Fruit fly (Drosophila melanogaster) whole organism, embryonic: ENCODE data around the gene Gclc.

Experiments
- ATbp ChIP-seq: fragments of 200-800 bp; sonication (Bioruptor generic); optimal IDR thresholded peaks from 2 replicates; lab custom pipeline; 2017; ENCODE audit warnings: missing biosample characterization, mild to moderate bottlenecking, missing genetic modification characterization, missing genetic modification reagents
- CG10274 ChIP-seq: fragments of 200-800 bp; sonication (Bioruptor generic); optimal IDR thresholded peaks from 3 replicates; lab custom pipeline; 2017; ENCODE audit warnings: missing biosample characterization, mild to moderate bottlenecking, missing genetic modification characterization
- CG11504 ChIP-seq: fragments of 200-800 bp; sonication (Bioruptor generic); optimal IDR thresholded peaks from 3 replicates; lab custom pipeline; 2019; ENCODE audit warnings: missing biosample characterization, mild to moderate bottlenecking, missing genetic modification characterization, moderate library complexity
- CG15073 ChIP-seq: fragments of 200-800 bp; sonication (Bioruptor generic); optimal IDR thresholded peaks from 2 replicates; lab custom pipeline; 2016; ENCODE audit warnings: missing biosample characterization, missing genetic modification characterization
- CG15696 ChIP-seq: fragments of 200-800 bp; sonication (Bioruptor generic); optimal IDR thresholded peaks from 2 replicates; lab custom pipeline; 2019; ENCODE audit warnings: missing biosample characterization, mild to moderate bottlenecking, missing genetic modification characterization, moderate library complexity
- CG1603 ChIP-seq: fragments of 200-800 bp; sonication (Bioruptor generic); optimal IDR thresholded peaks from 2 replicates; lab custom pipeline; 2019; ENCODE audit warnings: missing biosample characterization, mild to moderate bottlenecking, missing genetic modification characterization, moderate library complexity
- CG16815 ChIP-seq: fragments of 200-800 bp; sonication (Bioruptor generic); optimal IDR thresholded peaks from 3 replicates; lab custom pipeline; 2017; ENCODE audit warnings: missing biosample characterization, mild to moderate bottlenecking, missing genetic modification characterization
- CG17612 ChIP-seq: fragments of 200-800 bp; sonication (Bioruptor generic); IDR thresholded peaks from 2 replicates; pipeline ENCODE4 v1.3.6; 2022; ENCODE audit warnings: missing biosample characterization, missing genetic modification characterization
- CG17829 ChIP-seq: fragments of 200-800 bp; optimal IDR thresholded peaks from 2 replicates; lab custom pipeline; 2019; ENCODE audit warnings: missing biosample characterization, mild to moderate bottlenecking, missing genetic modification characterization, moderate library complexity
- CG18262 ChIP-seq: fragments of 200-800 bp; optimal IDR thresholded peaks from 3 replicates; lab custom pipeline; 2019; ENCODE audit warnings: missing biosample characterization, mild to moderate bottlenecking, missing genetic modification characterization, moderate library complexity
- CG2116 ChIP-seq: fragments of 200-800 bp; sonication (Bioruptor generic); optimal IDR thresholded peaks from 3 replicates; lab custom pipeline; 2018; ENCODE audit warnings: missing biosample characterization, mild to moderate bottlenecking, missing genetic modification characterization
- CG2678 ChIP-seq: fragments of 200-800 bp; sonication (Bioruptor generic); optimal IDR thresholded peaks from 3 replicates; lab custom pipeline; 2019; ENCODE audit warnings: missing biosample characterization, mild to moderate bottlenecking, missing genetic modification characterization, moderate library complexity
- CG2712 ChIP-seq: fragments of 200-800 bp; optimal IDR thresholded peaks from 3 replicates; lab custom pipeline; 2019; ENCODE audit warnings: missing biosample characterization, mild to moderate bottlenecking, missing genetic modification characterization, moderate library complexity
- CG33557 ChIP-seq: fragments of 200-800 bp; sonication (Bioruptor generic); optimal IDR thresholded peaks from 2 replicates; lab custom pipeline; 2019; ENCODE audit warnings: missing biosample characterization, mild to moderate bottlenecking, missing genetic modification characterization, moderate library complexity
- CG3407 ChIP-seq: fragments of 200-800 bp; sonication (Bioruptor generic); optimal IDR thresholded peaks from 2 replicates; lab custom pipeline; 2018; ENCODE audit warnings: missing biosample characterization, mild to moderate bottlenecking, missing genetic modification characterization
- CG4360 ChIP-seq: fragments of 200-800 bp; sonication (Bioruptor generic); IDR thresholded peaks from 2 replicates; pipeline ENCODE4 v1.3.6; 2022; ENCODE audit warnings: missing biosample characterization, missing genetic modification characterization
- CG4820 ChIP-seq: fragments of 200-800 bp; sonication (Bioruptor generic); optimal IDR thresholded peaks from 3 replicates; lab custom pipeline; 2016; ENCODE audit warnings: missing biosample characterization, missing genetic modification characterization
- CG6254 ChIP-seq: fragments of 200-800 bp; sonication (Bioruptor generic); optimal IDR thresholded peaks from 3 replicates; lab custom pipeline; 2017; ENCODE audit warnings: mild to moderate bottlenecking, missing biosample characterization, missing genetic modification reagents, missing genetic modification characterization
- CG8944 ChIP-seq: fragments of 200-800 bp; sonication (Bioruptor generic); optimal IDR thresholded peaks from 3 replicates; lab custom pipeline; 2016; ENCODE audit warnings: missing biosample characterization, missing genetic modification characterization
- CTCF ChIP-seq: fragments of 200-800 bp; sonication (Bioruptor generic); optimal IDR thresholded peaks from 2 replicates; lab custom pipeline; 2017; ENCODE audit warnings: missing biosample characterization, mild to moderate bottlenecking, missing genetic modification characterization, moderate library complexity
- CoRest ChIP-seq: fragments of 200-800 bp; sonication (Bioruptor generic); optimal IDR thresholded peaks from 3 replicates; lab custom pipeline; 2018; ENCODE audit warnings: missing biosample characterization, mild to moderate bottlenecking, missing genetic modification characterization, moderate library complexity
- D ChIP-seq, 2 experiments: fragments of 200-800 bp in 1 of 2; fragments of >200 bp in 1 of 2; sonication (Bioruptor generic) in 1 of 2; optimal IDR thresholded peaks; 2 replicates in 1 of 2; 3 replicates in 1 of 2; lab custom pipeline; 2017; ENCODE audit warnings: mild to moderate bottlenecking in 1 of 2, missing biosample characterization in 1 of 2, missing genetic modification characterization in 1 of 2, missing genetic modification reagents in 1 of 2
- D19A ChIP-seq: fragments of 200-800 bp; optimal IDR thresholded peaks from 3 replicates; lab custom pipeline; 2019; ENCODE audit warnings: missing biosample characterization, mild to moderate bottlenecking, missing genetic modification characterization, moderate library complexity
- Drgx ChIP-seq: fragments of 200-800 bp; sonication (Bioruptor generic); IDR thresholded peaks from 2 replicates; pipeline ENCODE4 v1.3.6; 2022; ENCODE audit warnings: missing biosample characterization, missing genetic modification characterization
- Hey ChIP-seq: fragments of 200-800 bp; sonication (Bioruptor generic); optimal IDR thresholded peaks from 3 replicates; lab custom pipeline; 2018; ENCODE audit warnings: missing biosample characterization, mild to moderate bottlenecking, missing genetic modification characterization
- Kr ChIP-seq: fragments of 200-800 bp; sonication (Bioruptor generic); optimal IDR thresholded peaks from 2 replicates; lab custom pipeline; 2017; ENCODE audit warnings: missing biosample characterization, mild to moderate bottlenecking, missing genetic modification characterization
- Myb ChIP-seq: fragments of 200-800 bp; sonication (Bioruptor generic); optimal IDR thresholded peaks from 2 replicates; lab custom pipeline; 2016; ENCODE audit warnings: missing biosample characterization, missing genetic modification characterization
- Neu2 ChIP-seq: fragments of 200-800 bp; sonication (Bioruptor generic); optimal IDR thresholded peaks from 3 replicates; lab custom pipeline; 2016; ENCODE audit warnings: missing biosample characterization, missing genetic modification characterization, borderline replicate concordance
- Oli ChIP-seq: fragments of 200-800 bp; sonication (Bioruptor generic); optimal IDR thresholded peaks from 2 replicates; lab custom pipeline; 2018; ENCODE audit warnings: missing biosample characterization, mild to moderate bottlenecking, missing genetic modification characterization, moderate library complexity
- Pdp1 ChIP-seq, 2 experiments: fragments of 200-800 bp; sonication (Bioruptor generic); optimal IDR thresholded peaks; 3 replicates each; lab custom pipeline; 2016; ENCODE audit warnings: missing biosample characterization in 2 of 2, missing genetic modification characterization in 2 of 2, mild to moderate bottlenecking in 1 of 2, moderate library complexity in 1 of 2
- Rfx ChIP-seq: fragments of 200-800 bp; sonication (Bioruptor generic); IDR thresholded peaks from 2 replicates; pipeline ENCODE4 v1.3.6; 2022; ENCODE audit warnings: missing biosample characterization, missing genetic modification characterization
- Side ChIP-seq: fragments of 200-800 bp; sonication (Bioruptor generic); optimal IDR thresholded peaks from 2 replicates; lab custom pipeline; 2016; ENCODE audit warnings: missing biosample characterization, missing genetic modification characterization
- Spps ChIP-seq: fragments of 200-800 bp; sonication (Bioruptor generic); optimal IDR thresholded peaks from 2 replicates; lab custom pipeline; 2018; ENCODE audit warnings: missing biosample characterization, mild to moderate bottlenecking, missing genetic modification characterization
- ab ChIP-seq: fragments of 200-800 bp; sonication (Bioruptor generic); optimal IDR thresholded peaks from 2 replicates; lab custom pipeline; 2016; ENCODE audit warnings: missing biosample characterization, missing genetic modification characterization
- al ChIP-seq: fragments of 200-800 bp; sonication (Bioruptor generic); IDR thresholded peaks from 2 replicates; pipeline ENCODE4 v1.3.6; 2022; ENCODE audit warnings: missing biosample characterization, missing genetic modification characterization
- az2 ChIP-seq: fragments of 200-800 bp; sonication (Bioruptor generic); optimal IDR thresholded peaks from 3 replicates; lab custom pipeline; 2016; ENCODE audit warnings: missing biosample characterization, missing genetic modification characterization
- dmrt11E ChIP-seq: fragments of 200-800 bp; sonication (Bioruptor generic); optimal IDR thresholded peaks from 3 replicates; lab custom pipeline; 2018; ENCODE audit warnings: missing biosample characterization, mild to moderate bottlenecking, missing genetic modification characterization, moderate library complexity
- eve ChIP-seq, 2 experiments: fragments of >200 bp; optimal IDR thresholded peaks; 2 replicates each; lab custom pipeline; 2017; ENCODE audit warnings: missing biosample characterization in 2 of 2, missing genetic modification characterization in 2 of 2
- fd96Cb ChIP-seq: fragments of 200-800 bp; sonication (Bioruptor generic); optimal IDR thresholded peaks from 2 replicates; lab custom pipeline; 2018; ENCODE audit warnings: missing biosample characterization, mild to moderate bottlenecking, missing genetic modification characterization, moderate library complexity
- gfzf ChIP-seq: fragments of 200-800 bp; sonication (Bioruptor generic); optimal IDR thresholded peaks from 2 replicates; lab custom pipeline; 2016; ENCODE audit warnings: missing biosample characterization, mild to moderate bottlenecking, missing genetic modification characterization, moderate library complexity
- lola ChIP-seq, 3 experiments: fragments of >200 bp in 2 of 3; fragments of 200-800 bp in 1 of 3; sonication (Bioruptor generic) in 1 of 3; optimal IDR thresholded peaks; 2 replicates each; lab custom pipeline; 2017 to 2019; ENCODE audit warnings: missing biosample characterization in 3 of 3, missing genetic modification characterization in 3 of 3, mild to moderate bottlenecking in 1 of 3, moderate library complexity in 1 of 3
- salm ChIP-seq: fragments of 200-800 bp; sonication (Bioruptor generic); optimal IDR thresholded peaks from 2 replicates; lab custom pipeline; 2018; ENCODE audit warnings: missing biosample characterization, mild to moderate bottlenecking, missing genetic modification characterization
- schlank ChIP-seq: fragments of 200-800 bp; sonication (Bioruptor generic); optimal IDR thresholded peaks from 2 replicates; lab custom pipeline; 2018; ENCODE audit warnings: missing biosample characterization, mild to moderate bottlenecking, missing genetic modification characterization
- vvl ChIP-seq: fragments of 200-800 bp; sonication (Bioruptor generic); IDR thresholded peaks from 2 replicates; pipeline ENCODE4 v1.3.6; 2022; ENCODE audit warnings: missing biosample characterization, missing genetic modification characterization
- zf30C ChIP-seq: fragments of 200-800 bp; sonication (Bioruptor generic); optimal IDR thresholded peaks from 3 replicates; lab custom pipeline; 2018; ENCODE audit warnings: missing biosample characterization, mild to moderate bottlenecking, missing genetic modification characterization

Gene Gclc

dm6 chrX:8122834-8123233 is 6.9 kb upstream of the Gclc start (continued):
- no peak for TF ChIP-seq CG17612 (GFP tag; lab: Robert Waterston, UW)
- TF ChIP-seq al (GFP tag; lab: Robert Waterston, UW): no peak
- TF ChIP-seq CG4820 (GFP tag; lab: Kevin White, UChicago): peak; percentile 10
- TF ChIP-seq Kr: no peak
- peak; percentile 10 for TF ChIP-seq CG11504 (tag; lab: Kevin White, UChicago)
- TF ChIP-seq CoRest (tag; lab: Kevin White, UChicago): peak; percentile 6
- no peak for TF ChIP-seq Pdp1 (GFP tag; optimal IDR thresholded peaks at IDR 0.05; lab: Kevin White, UChicago)
- TF ChIP-seq az2: peak; percentile 2
- no peak for TF ChIP-seq CG10274 (GFP tag; lab: Kevin White, UChicago)
- no peak for TF ChIP-seq Rfx (GFP tag; lab: Robert Waterston, UW)
- TF ChIP-seq CTCF (GFP tag; lab: Kevin White, UChicago): no peak
- TF ChIP-seq ATbp (GFP tag; lab: Kevin White, UChicago): peak; percentile 11
- TF ChIP-seq CG2116 (GFP tag; lab: Kevin White, UChicago): peak; percentile 12
- TF ChIP-seq D19A (tag; lab: Kevin White, UChicago): peak; percentile 21
- peak; percentile 43 for TF ChIP-seq CG2712 (tag; lab: Kevin White, UChicago)
- peak; percentile 22 for TF ChIP-seq CG6254 (GFP tag; lab: Kevin White, UChicago)
- no peak for TF ChIP-seq Side (GFP tag; lab: Kevin White, UChicago)
- no peak for TF ChIP-seq Hey
- peak; percentile 38 for TF ChIP-seq CG1603 (tag; lab: Kevin White, UChicago)
- TF ChIP-seq Spps: no peak
- peak; percentile 2 for TF ChIP-seq CG33557 (GFP tag; lab: Kevin White, UChicago)
- peak in 1 of 3 experiments; percentile 57 for TF ChIP-seq lola (GFP tag; optimal IDR thresholded peaks at IDR 0.05; lab: Kevin White, UChicago)
- no peak for TF ChIP-seq schlank
- TF ChIP-seq eve (GFP tag; optimal IDR thresholded peaks at IDR 0.05; lab: Kevin White, UChicago): no peak
- no peak for TF ChIP-seq CG4360 (GFP tag; lab: Robert Waterston, UW)
- TF ChIP-seq gfzf: no peak
- no peak for TF ChIP-seq vvl
- TF ChIP-seq CG15073 (GFP tag; lab: Kevin White, UChicago): no peak
- TF ChIP-seq Drgx: peak; percentile 70
- peak; percentile 34 for TF ChIP-seq CG17829 (tag; lab: Kevin White, UChicago)
- peak; percentile 20 for TF ChIP-seq fd96Cb (tag; lab: Kevin White, UChicago)
- TF ChIP-seq ab (GFP tag; lab: Kevin White, UChicago): no peak
- TF ChIP-seq salm (tag; lab: Kevin White, UChicago): no peak
- TF ChIP-seq Oli: peak; percentile 27
- TF ChIP-seq CG2678 (tag; lab: Kevin White, UChicago): peak; percentile 21
- TF ChIP-seq Neu2 (GFP tag; lab: Kevin White, UChicago): no peak
- TF ChIP-seq CG18262 (tag; lab: Kevin White, UChicago): peak; percentile 56
- no peak for TF ChIP-seq CG16815 (GFP tag; lab: Kevin White, UChicago)
- TF ChIP-seq zf30C: peak; percentile 32
- TF ChIP-seq dmrt11E: peak; percentile 31
- no peak for TF ChIP-seq D (optimal IDR thresholded peaks at IDR 0.05; lab: Kevin White, UChicago)
- TF ChIP-seq D (GFP tag; optimal IDR thresholded peaks at IDR 0.05; lab: Kevin White, UChicago): peak; percentile 28
- no peak for TF ChIP-seq CG8944
- TF ChIP-seq Myb: no peak
- peak; percentile 11 for TF ChIP-seq CG15696 (tag; lab: Kevin White, UChicago)
- TF ChIP-seq CG3407: peak; percentile 3
